Worm (Caenorhabditis elegans): ENCODE data around the gene F59F4.3.

Gene F59F4.3

DNA sequence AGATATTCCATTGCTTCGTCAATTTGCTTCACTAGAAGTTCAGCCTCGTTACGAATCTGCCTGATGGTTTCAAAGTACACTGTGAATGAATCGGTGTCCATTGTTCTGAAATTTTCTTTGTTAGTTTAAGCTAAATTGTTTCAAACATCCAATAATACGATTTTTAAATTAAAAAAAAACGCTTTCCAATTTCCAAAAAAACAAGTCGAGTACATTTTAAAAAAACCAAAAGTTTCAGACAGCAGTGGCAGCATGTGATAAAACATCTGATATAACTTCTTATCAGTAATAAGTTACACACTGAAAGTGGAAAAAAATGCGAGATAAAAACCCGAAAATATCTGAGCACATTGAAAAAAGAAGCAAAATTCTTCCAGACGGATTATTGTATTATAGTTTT lies 47.8 kb downstream of the F59F4.3 start, which contains the start of gene Y7A5A.6:
Gene Y7A5A.6, minus strand, starts transcription at position 101 of the 400 bp plus-strand sequence.
- TF ChIP-seq ceh-39 (tag; optimal IDR thresholded peaks at IDR 0.05) (no peak), nhr-28 (tag; optimal IDR thresholded peaks at IDR 0.05) (no peak), lin-13 (tag; optimal IDR thresholded peaks at IDR 0.05) (no peak), mep-1 (tag; optimal IDR thresholded peaks at IDR 0.05) (no peak), snpc-4 (tag; optimal IDR thresholded peaks at IDR 0.05) (no peak), mab-5 (tag; optimal IDR thresholded peaks at IDR 0.05) (no peak), zip-8 (tag; optimal IDR thresholded peaks at IDR 0.05) (no peak), nhr-12 (tag; optimal IDR thresholded peaks at IDR 0.05) (no peak), mls-2 (tag; optimal IDR thresholded peaks at IDR 0.05) (no peak), pha-4 (tag; optimal IDR thresholded peaks at IDR 0.05) (no peak), bed-3 (GFP tag; optimal IDR thresholded peaks at IDR 0.05) (no peak), cnd-1 (tag; optimal IDR thresholded peaks at IDR 0.05) (no peak), ceh-43 (GFP tag; optimal IDR thresholded peaks at IDR 0.05) (no peak), ztf-11 (tag; optimal IDR thresholded peaks at IDR 0.05) (no peak)

DNA sequence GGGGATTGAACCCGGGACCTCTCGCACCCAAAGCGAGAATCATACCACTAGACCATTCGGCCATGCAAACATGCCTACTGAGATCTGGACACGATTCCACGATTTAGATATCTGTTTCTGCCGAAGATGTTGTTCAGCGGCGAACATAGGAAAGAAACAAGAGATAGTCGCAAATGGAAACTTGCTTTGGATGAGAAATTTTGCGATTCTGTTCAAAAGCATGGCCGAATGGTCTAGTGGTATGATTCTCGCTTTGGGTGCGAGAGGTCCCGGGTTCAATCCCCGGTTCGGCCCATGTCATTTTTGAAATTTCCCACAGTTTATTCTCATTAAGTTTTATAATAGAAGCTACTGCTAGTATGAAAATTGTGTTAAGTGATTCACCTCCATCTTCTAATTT lies 50.8 kb downstream of the F59F4.3 start:
- TF ChIP-seq sptf-1 (tag; optimal IDR thresholded peaks at IDR 0.05) = no peak

DNA sequence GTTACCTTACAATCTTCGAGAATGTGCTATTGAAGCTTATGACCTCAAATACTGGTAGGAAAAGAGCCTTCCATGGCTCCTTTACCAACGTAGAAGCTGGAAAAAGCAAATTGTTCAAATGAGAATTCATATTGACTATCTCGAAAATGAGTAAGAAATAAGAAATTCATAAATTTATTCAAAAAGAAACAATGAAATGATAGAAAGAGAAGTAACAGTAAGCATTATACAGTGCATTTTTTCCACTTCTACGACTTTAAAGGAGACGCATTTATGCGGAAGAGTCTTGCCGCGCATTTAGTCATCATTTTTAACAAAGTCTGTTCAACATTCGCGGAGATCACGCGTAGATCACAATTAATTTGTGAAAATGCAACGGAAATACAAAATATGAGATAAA lies 52.4 kb downstream of the F59F4.3 start, which contains the start of gene Y7A5A.10:
Gene Y7A5A.10, minus strand, starts transcription at position 101 of the 400 bp plus-strand sequence.
- TF ChIP-seq flh-1 (GFP tag; optimal IDR thresholded peaks at IDR 0.05) (no peak), nhr-2 (tag; optimal IDR thresholded peaks at IDR 0.05) (no peak), mep-1 (tag; optimal IDR thresholded peaks at IDR 0.05) (no peak), ham-2 (GFP tag; optimal IDR thresholded peaks at IDR 0.05) (no peak), unc-120 (tag; optimal IDR thresholded peaks at IDR 0.05; ENCODE audit: poor library complexity, severe bottlenecking) (no peak)

Measured in whole organism, mixed stage, embryonic.